Fruit fly (Drosophila melanogaster): ENCODE measurements around the gene pbl.

DNA sequence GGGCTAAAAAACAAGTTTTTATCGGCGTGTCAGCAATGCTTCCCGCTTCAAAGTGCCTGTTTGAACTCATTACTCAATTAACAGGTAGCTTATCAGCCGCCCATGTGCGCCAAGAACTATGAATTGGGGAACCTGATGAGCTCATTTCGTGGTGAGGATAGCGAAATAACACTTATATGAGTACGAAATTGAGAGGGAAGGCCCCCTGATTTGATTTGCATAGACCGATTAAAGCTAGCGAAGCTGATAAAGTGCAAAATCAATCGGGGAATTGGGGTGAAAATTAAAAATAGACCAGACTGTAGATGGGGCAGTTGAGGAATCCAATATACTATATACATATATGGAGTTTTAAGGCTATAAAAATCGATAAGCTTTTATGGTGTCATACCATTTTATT is 22.4 kb upstream of the pbl start:
- TF ChIP-seq CG8478 (optimal IDR thresholded peaks at IDR 0.05), result no peak
- TF ChIP-seq CTCF (optimal IDR thresholded peaks at IDR 0.05), result no peak

Measured in S2 (cell line).